Worm (Caenorhabditis elegans): ENCODE measurements around the gene his-72.

Gene his-72

DNA sequence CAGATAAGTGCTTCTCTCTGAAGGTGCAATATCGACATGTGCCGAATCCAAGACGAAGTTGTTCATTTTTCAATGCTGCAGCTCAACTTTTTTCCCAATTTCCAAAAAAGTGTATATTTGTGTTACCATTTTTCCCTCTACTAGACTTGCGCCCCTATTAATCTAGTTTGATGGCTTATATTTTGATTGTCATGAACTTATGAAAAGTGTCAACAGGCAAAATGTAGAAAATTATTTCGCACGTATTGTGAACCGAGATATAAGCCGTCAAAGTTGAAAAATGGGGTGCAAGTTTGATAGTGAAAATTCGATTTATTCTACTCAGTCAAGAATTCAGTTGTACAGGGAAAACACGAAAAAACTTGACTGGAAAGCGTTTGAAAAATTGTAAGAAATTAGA is 10.4 kb downstream of the his-72 start, which contains the start of gene Y75B8A.32:
Gene Y75B8A.32 (minus strand): TSS at position 101 of the 400 bp plus-strand sequence.
- TF ChIP-seq C34B4.2 (tag; optimal IDR thresholded peaks at IDR 0.05) (no peak), ets-5 (GFP tag; IDR thresholded peaks at IDR 0.05) (no peak), lin-14 (GFP tag; optimal IDR thresholded peaks at IDR 0.05) (no peak)

- no peak for TF ChIP-seq alr-1 (tag; optimal IDR thresholded peaks at IDR 0.05; ENCODE audit: borderline replicate concordance)
- TF ChIP-seq lin-13 (GFP tag; optimal IDR thresholded peaks at IDR 0.05): no peak
- TF ChIP-seq unc-98 (GFP tag; IDR thresholded peaks at IDR 0.05): no peak
- no peak for TF ChIP-seq tbx-2 (tag; optimal IDR thresholded peaks at IDR 0.05)
- TF ChIP-seq nhr-11 (tag; optimal IDR thresholded peaks at IDR 0.05): no peak
- no peak for TF ChIP-seq nhr-19 (GFP tag; conservative IDR thresholded peaks at IDR 0.05)
- TF ChIP-seq swsn-7 (tag; optimal IDR thresholded peaks at IDR 0.05): no peak
Observed at ce11 chrIII:12356588-12356987, 12.3 kb downstream of the his-72 start.

DNA sequence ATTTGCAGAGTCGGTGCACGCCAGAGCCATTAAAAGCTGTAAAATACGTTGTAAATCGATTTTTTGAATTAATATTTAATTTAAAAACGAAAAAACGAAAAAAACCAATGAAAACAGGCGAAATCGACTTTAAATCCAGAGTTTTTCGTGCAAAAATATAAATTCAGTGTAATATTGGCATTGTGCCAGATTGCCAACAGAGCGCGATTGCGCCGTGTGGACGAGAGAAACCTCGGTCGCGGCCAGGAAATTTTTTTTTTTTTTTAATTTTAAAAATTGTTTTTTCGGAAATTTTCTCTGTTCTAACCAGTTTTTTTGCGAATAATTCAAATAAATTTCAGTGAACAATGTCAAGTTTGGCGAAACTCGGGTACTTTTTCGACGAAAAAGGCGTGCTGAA is 17.5 kb downstream of the his-72 start, which contains the start of the genes pph-4.1 and Y75B8A.31:
Gene pph-4.1 (minus strand): TSS at position 36 of the 400 bp plus-strand sequence.
Gene Y75B8A.31 (plus strand): TSS at position 342 of the 400 bp plus-strand sequence.
- TF ChIP-seq mep-1 (tag; optimal IDR thresholded peaks at IDR 0.05) (peak; percentile 92), ceh-90 (tag; optimal IDR thresholded peaks at IDR 0.05) (peak; percentile 92), pax-3 (tag; optimal IDR thresholded peaks at IDR 0.05) (peak; percentile 87), swsn-7 (tag; optimal IDR thresholded peaks at IDR 0.05) (peak; percentile 84), irx-1 (tag; optimal IDR thresholded peaks at IDR 0.05) (peak; percentile 88), alr-1 (tag; optimal IDR thresholded peaks at IDR 0.05; ENCODE audit: borderline replicate concordance) (no peak), hpl-2 (GFP tag; optimal IDR thresholded peaks at IDR 0.05) (peak; percentile 21), fkh-4 (tag; optimal IDR thresholded peaks at IDR 0.05; ENCODE audit: borderline replicate concordance) (peak; percentile 83), unc-86 (tag; optimal IDR thresholded peaks at IDR 0.05) (peak; percentile 78), unc-62 (GFP tag; optimal IDR thresholded peaks at IDR 0.05) (no peak), nhr-90 (tag; optimal IDR thresholded peaks at IDR 0.05; ENCODE audit: poor library complexity) (peak; percentile 93), nhr-85 (tag) (peak; percentile 94), vab-15 (tag; optimal IDR thresholded peaks at IDR 0.05) (peak; percentile 44), jun-1 (tag; optimal IDR thresholded peaks at IDR 0.05) (peak; percentile 51), lin-15B (tag; optimal IDR thresholded peaks at IDR 0.05) (peak; percentile 96), sox-4 (tag; optimal IDR thresholded peaks at IDR 0.05) (peak; percentile 80), lsy-2 (tag; optimal IDR thresholded peaks at IDR 0.05) (peak; percentile 86 to 89), isw-1 (GFP tag; IDR thresholded peaks at IDR 0.05) (peak; percentile 78), zip-4 (GFP tag; optimal IDR thresholded peaks at IDR 0.05) (peak; percentile 1), mdl-1 (tag; optimal IDR thresholded peaks at IDR 0.05) (peak in 1 of 2 experiments; percentile 64), nhr-20 (tag; optimal IDR thresholded peaks at IDR 0.05) (peak; percentile 88), sptf-1 (tag; optimal IDR thresholded peaks at IDR 0.05) (no peak), mab-9 (GFP tag; IDR thresholded peaks at IDR 0.05) (peak; percentile 74), dpl-1 (GFP tag; optimal IDR thresholded peaks at IDR 0.05) (peak; percentile 73 to 83 (median 75)), unc-30 (tag; optimal IDR thresholded peaks at IDR 0.05) (no peak), nhr-76 (tag; optimal IDR thresholded peaks at IDR 0.05) (no peak), snu-23 (GFP tag; optimal IDR thresholded peaks at IDR 0.05) (peak; percentile 92), lin-35 (GFP tag; optimal IDR thresholded peaks at IDR 0.05) (peak; percentile 78 to 80), ceh-8 (GFP tag; optimal IDR thresholded peaks at IDR 0.05) (no peak), hlh-17 (GFP tag; optimal IDR thresholded peaks at IDR 0.05; ENCODE audit: borderline replicate concordance) (no peak), rnt-1 (tag; optimal IDR thresholded peaks at IDR 0.05) (peak; percentile 98), F16B12.6 (tag; optimal IDR thresholded peaks at IDR 0.05) (peak; percentile 64), lin-39 (tag; optimal IDR thresholded peaks at IDR 0.05) (peak; percentile 69), tlp-1 (tag; optimal IDR thresholded peaks at IDR 0.05) (no peak), elt-2 (tag; optimal IDR thresholded peaks at IDR 0.05) (peak; percentile 44), nhr-19 (GFP tag; conservative IDR thresholded peaks at IDR 0.05) (peak; percentile 85), nhr-47 (tag; optimal IDR thresholded peaks at IDR 0.05) (peak; percentile 91), dsc-1 (tag; optimal IDR thresholded peaks at IDR 0.05) (peak; percentile 91), nhr-28 (tag; optimal IDR thresholded peaks at IDR 0.05) (no peak), snpc-4 (tag; optimal IDR thresholded peaks at IDR 0.05) (peak; percentile 59), nhr-71 (tag; optimal IDR thresholded peaks at IDR 0.05) (peak; percentile 95)

All from whole organism, L1 larva.